Worm (Caenorhabditis elegans) whole organism, young adult: ENCODE data around the gene dph-7.

ENCODE experiments used
- him-1 ChIP-seq: sonication (generic microtip); optimal IDR thresholded peaks from 2 replicates; lab custom pipeline; 2016; ENCODE audit warnings: missing genotype, missing genetic modification reagents, missing genetic modification characterization, missing compliant biosample characterization
- nfya-2 ChIP-seq: fragments of 200-800 bp; sonication (Bioruptor generic); IDR thresholded peaks from 2 replicates; pipeline ENCODE4 v1.3.6; 2022; ENCODE audit warnings: missing genetic modification reagents, missing genetic modification characterization, missing compliant biosample characterization
- unc-62 ChIP-seq: fragments of 150-350 bp; optimal IDR thresholded peaks from 2 replicates; lab custom pipeline; 2014; ENCODE audit warnings: missing biosample characterization, missing genetic modification reagents, missing genetic modification characterization

- no peak for TF ChIP-seq unc-62 (GFP tag; lab: Kevin White, UChicago)
- TF ChIP-seq him-1 (tag; lab: Kevin White, UChicago) = no peak
- TF ChIP-seq nfya-2 = no peak
These were observed 44.0 kb upstream of the dph-7 start for ce11 chrIII:13270896-13271295.
